Worm (Caenorhabditis elegans) whole organism, L4 larva: ENCODE data around the gene K07B1.7.

ENCODE experiments used
- R02D3.7 ChIP-seq: fragments of 150-350 bp; sonication (generic microtip); optimal IDR thresholded peaks from 3 replicates; lab custom pipeline; 2014; ENCODE audit warnings: missing biosample characterization, missing genetic modification characterization
- Y48G9A.11 ChIP-seq: fragments of 200-800 bp; sonication (Bioruptor generic); IDR thresholded peaks from 2 replicates; pipeline ENCODE4 v1.3.6; 2022; ENCODE audit warnings: missing genetic modification reagents, missing genetic modification characterization, missing compliant biosample characterization
- Y5F2A.4 ChIP-seq: fragments of 200-800 bp; sonication (Bioruptor generic); optimal IDR thresholded peaks from 2 replicates; lab custom pipeline; 2018; ENCODE audit warnings: mild to moderate bottlenecking, missing genetic modification characterization, missing compliant biosample characterization
- aha-1 ChIP-seq: fragments of 150-350 bp; peaks from one replicate; lab custom pipeline; 2014; ENCODE audit warnings: missing biosample characterization, missing genetic modification characterization
- ama-1 ChIP-seq: fragments of 150-350 bp; optimal IDR thresholded peaks from 2 replicates; lab custom pipeline; 2014; ENCODE audit warnings: inconsistent platforms, mixed read lengths
- arid-1 ChIP-seq: fragments of 200-800 bp; sonication (Bioruptor generic); conservative IDR thresholded peaks from 2 replicates; pipeline ENCODE4 v1.3.6; 2022; ENCODE audit warnings: missing genetic modification reagents, missing genetic modification characterization, missing compliant biosample characterization
- attf-4 ChIP-seq: sonication (generic microtip); optimal IDR thresholded peaks from 3 replicates; lab custom pipeline; 2017; ENCODE audit warnings: missing biosample characterization, missing genetic modification characterization
- ceh-28 ChIP-seq: fragments of 150-350 bp; optimal IDR thresholded peaks from 2 replicates; lab custom pipeline; 2014; ENCODE audit warnings: missing biosample characterization, missing genetic modification reagents, missing genetic modification characterization
- ceh-62 ChIP-seq: sonication (generic microtip); optimal IDR thresholded peaks from 2 replicates; lab custom pipeline; 2017; ENCODE audit warnings: missing biosample characterization, missing genetic modification characterization
- cey-2 ChIP-seq: sonication (generic microtip); optimal IDR thresholded peaks from 3 replicates; lab custom pipeline; 2017; ENCODE audit warnings: missing genetic modification characterization, mild to moderate bottlenecking, missing compliant biosample characterization, antibody characterized with exemption, borderline replicate concordance; ENCODE audit not compliant: insufficient read depth
- ctbp-1 ChIP-seq: fragments of 200-800 bp; sonication (Bioruptor generic); IDR thresholded peaks from 2 replicates; pipeline ENCODE4 v1.3.6; 2022; ENCODE audit warnings: missing genetic modification reagents, missing genetic modification characterization, missing compliant biosample characterization
- daf-12 ChIP-seq: fragments of 150-350 bp; optimal IDR thresholded peaks from 2 replicates; lab custom pipeline; 2014; ENCODE audit warnings: missing biosample characterization, missing genetic modification reagents, missing genetic modification characterization
- duxl-1 ChIP-seq: sonication (generic microtip); optimal IDR thresholded peaks from 2 replicates; lab custom pipeline; 2016; ENCODE audit warnings: mild to moderate bottlenecking, missing genetic modification characterization, moderate library complexity, missing compliant biosample characterization; ENCODE audit not compliant: poor library complexity
- fkh-10 ChIP-seq: fragments of 150-350 bp; optimal IDR thresholded peaks from 2 replicates; lab custom pipeline; 2014; ENCODE audit warnings: missing biosample characterization, missing genetic modification reagents, missing genetic modification characterization
- fos-1 ChIP-seq: fragments of 150-350 bp; optimal IDR thresholded peaks from 2 replicates; lab custom pipeline; 2014; ENCODE audit warnings: missing biosample characterization, missing genetic modification characterization
- gei-8 ChIP-seq: fragments of 200-800 bp; sonication (Bioruptor generic); optimal IDR thresholded peaks from 2 replicates; lab custom pipeline; 2018; ENCODE audit warnings: mild to moderate bottlenecking, missing genetic modification characterization, missing compliant biosample characterization
- hif-1 ChIP-seq, 2 experiments: sonication (generic microtip); optimal IDR thresholded peaks; 2 replicates each; lab custom pipeline; 2016 to 2017; ENCODE audit warnings: missing compliant biosample characterization in 2 of 2, missing genetic modification characterization in 2 of 2, missing genetic modification reagents in 2 of 2, missing genotype in 2 of 2, mild to moderate bottlenecking in 1 of 2
- hlh-11 ChIP-seq: fragments of 200-800 bp; sonication (Bioruptor generic); optimal IDR thresholded peaks from 2 replicates; lab custom pipeline; 2018; ENCODE audit warnings: mild to moderate bottlenecking, missing genetic modification characterization, missing compliant biosample characterization
- jun-1 ChIP-seq: fragments of 150-350 bp; optimal IDR thresholded peaks from 2 replicates; lab custom pipeline; 2014; ENCODE audit warnings: missing biosample characterization, missing genetic modification reagents, missing genetic modification characterization
- lin-29 ChIP-seq: fragments of 200-800 bp; sonication (Bioruptor generic); IDR thresholded peaks from 2 replicates; pipeline ENCODE4 v1.3.6; 2022; ENCODE audit warnings: missing genetic modification reagents, missing genetic modification characterization, missing compliant biosample characterization
- lin-39 ChIP-seq: fragments of 150-350 bp; optimal IDR thresholded peaks from 2 replicates; lab custom pipeline; 2014; ENCODE audit warnings: missing biosample characterization, missing genetic modification reagents, missing genetic modification characterization
- lir-3 ChIP-seq: sonication (generic microtip); optimal IDR thresholded peaks from 2 replicates; lab custom pipeline; 2016; ENCODE audit warnings: mild to moderate bottlenecking, missing genetic modification characterization, missing compliant biosample characterization
- madf-5 ChIP-seq, 2 experiments: fragments of 200-800 bp; sonication (Bioruptor generic); IDR thresholded peaks; 2 replicates each; pipeline ENCODE4 v1.3.6; 2022; ENCODE audit warnings: missing compliant biosample characterization in 2 of 2, missing genetic modification characterization in 2 of 2
- mdt-29 ChIP-seq: fragments of 200-800 bp; sonication (Bioruptor generic); IDR thresholded peaks from 2 replicates; pipeline ENCODE4 v1.3.6; 2022; ENCODE audit warnings: missing genetic modification reagents, missing genetic modification characterization, missing compliant biosample characterization
- mep-1 ChIP-seq: fragments of 150-350 bp; sonication (generic microtip); optimal IDR thresholded peaks from 3 replicates; lab custom pipeline; 2014; ENCODE audit warnings: missing biosample characterization, missing genetic modification characterization
- mxl-3 ChIP-seq: fragments of 200-800 bp; sonication (Bioruptor generic); optimal IDR thresholded peaks from 2 replicates; lab custom pipeline; 2018; ENCODE audit warnings: mild to moderate bottlenecking, missing genetic modification characterization, missing compliant biosample characterization
- nhr-10 ChIP-seq: fragments of 150-350 bp; optimal IDR thresholded peaks from 2 replicates; lab custom pipeline; 2014; ENCODE audit warnings: missing biosample characterization, missing genetic modification characterization
- nhr-102 ChIP-seq: sonication (generic microtip); optimal IDR thresholded peaks from 2 replicates; lab custom pipeline; 2016; ENCODE audit warnings: mild to moderate bottlenecking, missing genetic modification characterization, moderate library complexity, missing compliant biosample characterization
- nhr-237 ChIP-seq: sonication (generic microtip); optimal IDR thresholded peaks from 2 replicates; lab custom pipeline; 2017; ENCODE audit warnings: missing biosample characterization, missing genetic modification characterization
- nhr-28 ChIP-seq: fragments of 150-350 bp; optimal IDR thresholded peaks from 2 replicates; lab custom pipeline; 2014; ENCODE audit warnings: missing biosample characterization, missing genetic modification characterization
- pha-4 ChIP-seq, 2 experiments: fragments of 150-350 bp in 1 of 2; fragments of 200-800 bp in 1 of 2; sonication (Bioruptor generic) in 1 of 2; IDR thresholded peaks in 1 of 2; optimal IDR thresholded peaks in 1 of 2; 2 replicates each; pipeline versions ENCODE4 v1.3.6 to Lab custom; 2014 to 2022; ENCODE audit warnings: missing genetic modification characterization in 2 of 2, missing genetic modification reagents in 2 of 2, missing biosample characterization in 1 of 2, missing compliant biosample characterization in 1 of 2
- set-16 ChIP-seq: fragments of 200-800 bp; sonication (Bioruptor generic); IDR thresholded peaks from 2 replicates; pipeline ENCODE4 v1.3.6; 2022; ENCODE audit warnings: missing genetic modification reagents, missing genetic modification characterization, missing compliant biosample characterization
- snpc-4 ChIP-seq: fragments of 150-350 bp; optimal IDR thresholded peaks from 2 replicates; lab custom pipeline; 2014; ENCODE audit warnings: missing biosample characterization, missing genetic modification characterization
- spr-3 ChIP-seq: fragments of 200-800 bp; sonication (Bioruptor generic); optimal IDR thresholded peaks from 2 replicates; lab custom pipeline; 2018; ENCODE audit warnings: mild to moderate bottlenecking, missing genetic modification characterization, missing compliant biosample characterization
- unc-130 ChIP-seq: sonication (generic microtip); optimal IDR thresholded peaks from 2 replicates; lab custom pipeline; 2016; ENCODE audit warnings: missing genetic modification reagents, missing genetic modification characterization, missing compliant biosample characterization
- unc-62 ChIP-seq, 3 experiments: fragments of 150-350 bp in 1 of 3; sonication (generic microtip); optimal IDR thresholded peaks in 2 of 3; peaks in 1 of 3; 1 replicate in 1 of 3; 2 replicates in 2 of 3; lab custom pipeline; 2014 to 2017; ENCODE audit warnings: missing biosample characterization in 3 of 3, missing genetic modification characterization in 3 of 3, missing genetic modification reagents in 3 of 3, missing genotype in 1 of 3
- zag-1 ChIP-seq: fragments of 150-350 bp; optimal IDR thresholded peaks from 2 replicates; lab custom pipeline; 2014; ENCODE audit warnings: missing biosample characterization, missing genetic modification characterization
- zip-11 ChIP-seq: fragments of 200-800 bp; sonication (Bioruptor generic); IDR thresholded peaks from 2 replicates; pipeline ENCODE4 v1.3.6; 2022; ENCODE audit warnings: missing genetic modification characterization, missing compliant biosample characterization

Gene K07B1.7

DNA sequence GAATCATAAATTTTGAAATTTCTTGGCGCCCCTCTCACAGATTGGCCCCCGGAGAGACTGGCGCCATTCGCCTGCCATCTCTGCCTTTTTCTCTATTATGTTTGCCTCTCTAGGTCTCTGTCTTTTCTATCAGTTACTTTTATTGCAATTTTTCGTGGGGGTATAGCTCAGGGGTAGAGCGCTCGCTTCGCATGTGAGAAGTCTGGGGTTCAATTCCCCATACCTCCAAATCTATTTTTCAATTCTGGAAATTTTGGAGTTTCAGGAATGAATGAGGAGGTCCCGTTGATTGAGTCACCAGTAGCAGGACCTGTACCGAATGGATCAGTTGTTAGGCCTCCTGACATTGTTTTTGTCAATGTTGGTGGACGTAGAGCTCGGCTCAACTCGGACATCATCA, 28.7 kb downstream of the K07B1.7 start, which contains the start of gene kvs-3 (continued):
- TF ChIP-seq hlh-11, result no peak
- TF ChIP-seq duxl-1 (tag; lab: Kevin White, UChicago), result no peak
- TF ChIP-seq madf-5 (GFP tag; IDR thresholded peaks at IDR 0.05; lab: Robert Waterston, UW), result peak in 1 of 2 experiments; percentile 94; a peak in 2 of 4 replicates
- TF ChIP-seq lin-29 (GFP tag; lab: Robert Waterston, UW), result peak; percentile 76
- TF ChIP-seq hif-1 (tag; optimal IDR thresholded peaks at IDR 0.05; lab: Kevin White, UChicago), result peak in 1 of 2 experiments; percentile 62
- no peak for TF ChIP-seq lin-39 (tag; lab: Kevin White, UChicago)
- no peak for TF ChIP-seq ceh-62
- no peak for TF ChIP-seq fos-1 (tag; lab: Kevin White, UChicago)
- TF ChIP-seq cey-2 (tag; lab: Kevin White, UChicago), result no peak
- no peak for TF ChIP-seq zag-1
- no peak for TF ChIP-seq nhr-237 (tag; lab: Kevin White, UChicago)
- peak; percentile 93; the same call in 1 of the 2 replicates for TF ChIP-seq arid-1 (GFP tag; lab: Robert Waterston, UW)
- TF ChIP-seq Y48G9A.11 (GFP tag; lab: Robert Waterston, UW), result peak; percentile 86
- TF ChIP-seq gei-8, result peak; percentile 89
- no peak for TF ChIP-seq nhr-102 (tag; lab: Kevin White, UChicago)
- TF ChIP-seq ceh-28 (tag; lab: Kevin White, UChicago), result no peak
- peak; percentile 95 for TF ChIP-seq pha-4 (GFP tag; IDR thresholded peaks at IDR 0.05; lab: Robert Waterston, UW)
- TF ChIP-seq pha-4 (tag; optimal IDR thresholded peaks at IDR 0.05; lab: Kevin White, UChicago), result no peak
- no peak for TF ChIP-seq R02D3.7 (tag; lab: Kevin White, UChicago)
- TF ChIP-seq zip-11 (GFP tag; lab: Robert Waterston, UW), result peak; percentile 82; the same call in 1 of the 2 replicates
- TF ChIP-seq jun-1 (tag; lab: Kevin White, UChicago), result no peak
- peak; percentile 69 for TF ChIP-seq lir-3 (tag; lab: Kevin White, UChicago)
- TF ChIP-seq snpc-4, result no peak

DNA sequence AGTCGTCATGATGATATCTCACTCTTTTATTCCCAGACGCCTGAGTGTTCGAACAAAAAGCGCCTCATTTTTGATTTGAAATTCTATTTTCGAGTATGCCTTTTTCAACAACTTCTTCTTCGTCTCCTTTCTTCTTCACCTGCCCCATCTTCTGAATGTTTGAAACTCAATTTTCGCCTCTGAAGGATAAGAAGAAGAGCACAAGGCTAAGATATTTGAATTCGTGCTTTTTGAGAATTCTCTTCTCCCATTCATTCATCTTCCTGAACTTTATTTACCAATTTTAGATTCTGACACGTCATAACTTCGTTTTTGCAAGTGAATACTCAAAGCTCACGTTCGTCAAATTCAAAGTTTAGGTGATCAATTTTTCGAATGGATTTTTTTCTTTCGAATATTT, 29.8 kb downstream of the K07B1.7 start:
- no peak for TF ChIP-seq daf-12
- TF ChIP-seq nhr-10 (tag; lab: Kevin White, UChicago), result no peak
- TF ChIP-seq nhr-28 (tag; lab: Kevin White, UChicago), result no peak
- no peak for TF ChIP-seq attf-4
- TF ChIP-seq aha-1 (tag; lab: Kevin White, UChicago), result no peak
- TF ChIP-seq lin-39 (tag; lab: Kevin White, UChicago), result no peak
- no peak for TF ChIP-seq ama-1
- no peak for TF ChIP-seq set-16 (GFP tag; lab: Robert Waterston, UW)
- TF ChIP-seq mdt-29 (GFP tag; lab: Robert Waterston, UW), result no peak
- no peak for TF ChIP-seq mep-1
- TF ChIP-seq fkh-10 (GFP tag; lab: Kevin White, UChicago), result peak; percentile 65
- no peak for TF ChIP-seq fos-1 (tag; lab: Kevin White, UChicago)
- TF ChIP-seq mxl-3 (GFP tag; lab: Kevin White, UChicago), result no peak
- no peak for TF ChIP-seq spr-3
- no peak for TF ChIP-seq Y5F2A.4 (GFP tag; lab: Kevin White, UChicago)
- 0 out of 2 replicates have a peak, but pooled peaks have one; percentile 41 for TF ChIP-seq ctbp-1 (GFP tag; lab: Robert Waterston, UW)

DNA sequence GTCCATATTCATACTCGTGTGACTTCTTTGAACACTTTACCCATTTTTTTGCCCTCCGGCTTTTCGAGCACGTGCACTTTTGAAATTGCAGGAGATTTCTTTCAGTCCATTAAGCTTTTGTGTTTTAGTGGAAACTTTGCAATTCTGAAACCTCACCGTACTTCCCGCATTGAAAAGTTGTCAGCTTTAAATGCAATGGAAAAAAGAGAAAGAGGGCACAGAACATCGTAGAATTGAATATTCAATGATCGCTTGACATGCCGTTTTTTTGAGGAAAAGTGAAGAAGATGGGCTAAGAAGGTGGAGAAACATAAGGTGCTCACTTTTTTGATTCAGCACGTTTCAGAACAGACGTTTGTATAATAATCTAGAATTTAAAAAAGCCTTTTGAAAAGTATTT, 32.4 kb downstream of the K07B1.7 start:
- no peak for TF ChIP-seq nhr-237 (tag; lab: Kevin White, UChicago)
- no peak for TF ChIP-seq unc-130
- TF ChIP-seq fos-1 (tag; lab: Kevin White, UChicago), result no peak
- TF ChIP-seq unc-62 (GFP tag; optimal IDR thresholded peaks at IDR 0.05 in 1 of 2; lab: Kevin White, UChicago), result peak in 1 of 2 experiments; percentile 96
- TF ChIP-seq unc-62 (tag; optimal IDR thresholded peaks at IDR 0.05; lab: Kevin White, UChicago), result no peak
- TF ChIP-seq, all 104 proteins: peak for 1
